Fruit fly (Drosophila melanogaster) whole organism: Measurements from ENCODE around the gene Gr10b.

Experiments used
- Dll ChIP-seq: fragments of >200 bp; optimal IDR thresholded peaks from 2 replicates; lab custom pipeline; 2017
- psq ChIP-seq: fragments of >200 bp; optimal IDR thresholded peaks from 2 replicates; lab custom pipeline; 2017
- usp ChIP-seq: fragments of >200 bp; optimal IDR thresholded peaks from 2 replicates; lab custom pipeline; 2017; ENCODE audit warnings: missing biosample characterization, missing genetic modification characterization, mixed read lengths

DNA sequence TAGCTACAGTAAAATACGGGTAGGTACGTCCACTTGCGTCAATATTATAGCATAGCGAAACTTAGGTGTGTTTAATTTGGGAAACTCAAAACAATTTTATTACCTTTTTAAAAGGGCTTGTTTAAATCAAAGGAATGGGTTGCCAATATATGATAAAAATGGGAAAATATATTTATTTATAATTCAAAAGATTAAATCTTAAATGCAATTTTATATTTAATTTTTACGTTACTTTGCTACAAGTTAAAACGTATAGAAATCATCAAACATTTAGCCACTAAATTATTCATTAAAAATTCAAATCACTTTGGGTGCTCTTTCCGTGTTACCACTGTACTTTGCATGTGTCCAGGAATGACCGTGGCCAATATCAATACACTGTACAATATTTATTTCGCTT, 28.0 kb upstream of the Gr10b start:
- TF ChIP-seq psq (lab: Kevin White, UChicago) (no peak), usp (GFP tag; lab: Kevin White, UChicago) (no peak), Dll (lab: Kevin White, UChicago) (no peak)
